Fruit fly (Drosophila melanogaster): ENCODE data around the gene CG11248.

CG11248 gene

dm6 chr3L:21728616-21729047 is 48.8 kb downstream of the CG11248 start, which contains the start of the genes CG11247 and Polr2H (continued):
- peak; percentile 91 for TF ChIP-seq klu (GFP tag; IDR thresholded peaks at IDR 0.05)
- TF ChIP-seq Hr51 (GFP tag; optimal IDR thresholded peaks at IDR 0.05), result peak; percentile 83 to 88
- peak; percentile 64 for TF ChIP-seq CG12104 (GFP tag; optimal IDR thresholded peaks at IDR 0.05)
- peak; percentile 84 for TF ChIP-seq rib (GFP tag; IDR thresholded peaks at IDR 0.05)
- no peak for TF ChIP-seq br (optimal IDR thresholded peaks at IDR 0.05)
- peak; percentile 95 for TF ChIP-seq bab2 (GFP tag; optimal IDR thresholded peaks at IDR 0.05)
- no peak for TF ChIP-seq sd (tag; optimal IDR thresholded peaks at IDR 0.05)
- peak; percentile 80 for TF ChIP-seq stc (GFP tag; IDR thresholded peaks at IDR 0.05)
- TF ChIP-seq en (GFP tag; optimal IDR thresholded peaks at IDR 0.05), result peak; percentile 80
- peak; percentile 89 for TF ChIP-seq CG7839 (tag; optimal IDR thresholded peaks at IDR 0.05)
- peak; percentile 93 for TF ChIP-seq esg (GFP tag; conservative IDR thresholded peaks at IDR 0.05)
- TF ChIP-seq Dp (GFP tag; optimal IDR thresholded peaks at IDR 0.05), result peak; percentile 15
- peak; percentile 87 for TF ChIP-seq ab (GFP tag; optimal IDR thresholded peaks at IDR 0.05)
- TF ChIP-seq Tbp (GFP tag; optimal IDR thresholded peaks at IDR 0.05), result no peak
- TF ChIP-seq tio (GFP tag; optimal IDR thresholded peaks at IDR 0.05), result peak; percentile 86
- TF ChIP-seq Sry-β (GFP tag; optimal IDR thresholded peaks at IDR 0.05), result peak; percentile 66
- peak; percentile 93 for TF ChIP-seq CG1602 (GFP tag; optimal IDR thresholded peaks at IDR 0.05)
- no peak for TF ChIP-seq Stat92E (GFP tag; optimal IDR thresholded peaks at IDR 0.05)
- TF ChIP-seq CG12942 (GFP tag; optimal IDR thresholded peaks at IDR 0.05), result peak; percentile 94
- peak; percentile 85 for TF ChIP-seq so (GFP tag; IDR thresholded peaks at IDR 0.05)
- peak; percentile 58; the same call in 1 of the 3 replicates for TF ChIP-seq zen2 (GFP tag; IDR thresholded peaks at IDR 0.05; ENCODE audit: partially characterized antibody)
- TF ChIP-seq CG5245 (GFP tag; optimal IDR thresholded peaks at IDR 0.05), result peak; percentile 81
- TF ChIP-seq chinmo (GFP tag; IDR thresholded peaks at IDR 0.05; ENCODE audit: partially characterized antibody), result no peak
- peak; percentile 94 for TF ChIP-seq CG12769 (tag; optimal IDR thresholded peaks at IDR 0.05)
- peak; percentile 96 for TF ChIP-seq Dip3 (GFP tag; optimal IDR thresholded peaks at IDR 0.05)
- TF ChIP-seq CG33213 (GFP tag; optimal IDR thresholded peaks at IDR 0.05), result peak; percentile 90
- TF ChIP-seq NC2β (GFP tag; optimal IDR thresholded peaks at IDR 0.05), result peak; percentile 94
- TF ChIP-seq h (optimal IDR thresholded peaks at IDR 0.05), result no peak
- TF ChIP-seq HHEX (GFP tag; optimal IDR thresholded peaks at IDR 0.05), result peak; percentile 71
- TF ChIP-seq Gug (GFP tag; IDR thresholded peaks at IDR 0.05), result peak; percentile 96
- peak; percentile 95 for TF ChIP-seq nmo (GFP tag; optimal IDR thresholded peaks at IDR 0.05)
- TF ChIP-seq bcd (GFP tag; optimal IDR thresholded peaks at IDR 0.05), result peak; percentile 91
- TF ChIP-seq amos (GFP tag; IDR thresholded peaks at IDR 0.05; ENCODE audit: partially characterized antibody), result peak; percentile 72
- TF ChIP-seq CG12155 (GFP tag; optimal IDR thresholded peaks at IDR 0.05), result peak; percentile 91
- 0 out of 2 replicates have a peak, but pooled peaks have one; percentile 48 for TF ChIP-seq ato (GFP tag; IDR thresholded peaks at IDR 0.05; ENCODE audit: partially characterized antibody)
- TF ChIP-seq btn (GFP tag; optimal IDR thresholded peaks at IDR 0.05), result peak; percentile 78
- peak; percentile 94 for TF ChIP-seq CG11456 (GFP tag; IDR thresholded peaks at IDR 0.05)
- peak; percentile 66 for TF ChIP-seq CG7556 (GFP tag; optimal IDR thresholded peaks at IDR 0.05)
- TF ChIP-seq ara (GFP tag; IDR thresholded peaks at IDR 0.05), result peak; percentile 88
- TF ChIP-seq ci (GFP tag; IDR thresholded peaks at IDR 0.05), result peak; percentile 92
- peak; percentile 41 for TF ChIP-seq gcm (GFP tag; optimal IDR thresholded peaks at IDR 0.05)
- TF ChIP-seq GATAe (GFP tag; conservative IDR thresholded peaks at IDR 0.05), result peak; percentile 81
- TF ChIP-seq kay (GFP tag; optimal IDR thresholded peaks at IDR 0.05), result peak; percentile 72
- TF ChIP-seq CG30403 (GFP tag; optimal IDR thresholded peaks at IDR 0.05), result peak; percentile 97
- peak; percentile 91 for TF ChIP-seq gro (GFP tag; optimal IDR thresholded peaks at IDR 0.05)
- TF ChIP-seq CG7271 (tag; optimal IDR thresholded peaks at IDR 0.05), result peak; percentile 60
- TF ChIP-seq Aef1 (GFP tag; IDR thresholded peaks at IDR 0.05), result peak; percentile 95
- no peak for TF ChIP-seq usp (GFP tag; optimal IDR thresholded peaks at IDR 0.05)
- TF ChIP-seq ewg (GFP tag; optimal IDR thresholded peaks at IDR 0.05), result peak; percentile 92
- no peak for TF ChIP-seq kni (GFP tag; optimal IDR thresholded peaks at IDR 0.05)
- TF ChIP-seq CG3726 (GFP tag; IDR thresholded peaks at IDR 0.05), result peak; percentile 83; the same call in 2 of the 3 replicates
